Fruit fly (Drosophila melanogaster) whole organism, embryonic: ENCODE results near the gene prt.

ENCODE experiments used
- ATbp ChIP-seq: fragments of 200-800 bp; sonication (Bioruptor generic); optimal IDR thresholded peaks from 2 replicates; lab custom pipeline; 2017; ENCODE audit warnings: missing biosample characterization, mild to moderate bottlenecking, missing genetic modification characterization, missing genetic modification reagents
- Asciz ChIP-seq: fragments of 200-800 bp; sonication (Bioruptor generic); optimal IDR thresholded peaks from 2 replicates; lab custom pipeline; 2017; ENCODE audit warnings: missing biosample characterization, mild to moderate bottlenecking, missing genetic modification characterization, missing genetic modification reagents
- Atf6 ChIP-seq: fragments of 200-800 bp; sonication (Bioruptor generic); IDR thresholded peaks from 2 replicates; pipeline ENCODE4 v1.3.6; 2022; ENCODE audit warnings: missing biosample characterization, missing genetic modification characterization
- Bdp1 ChIP-seq: fragments of 200-800 bp; sonication (Bioruptor generic); optimal IDR thresholded peaks from 3 replicates; lab custom pipeline; 2016; ENCODE audit warnings: missing biosample characterization, missing genetic modification characterization
- CG10462 ChIP-seq: fragments of 200-800 bp; sonication (Bioruptor generic); optimal IDR thresholded peaks from 2 replicates; lab custom pipeline; 2016; ENCODE audit warnings: missing biosample characterization, missing genetic modification characterization
- CG10543 ChIP-seq: fragments of 200-800 bp; sonication (Bioruptor generic); optimal IDR thresholded peaks from 3 replicates; lab custom pipeline; 2017; ENCODE audit warnings: missing biosample characterization, mild to moderate bottlenecking, missing genetic modification characterization, moderate library complexity
- CG11560 ChIP-seq: fragments of 200-800 bp; sonication (Bioruptor generic); IDR thresholded peaks from 3 replicates; pipeline ENCODE4 v1.3.6; 2022; ENCODE audit warnings: missing biosample characterization, missing genetic modification characterization
- CG11696 ChIP-seq: fragments of 200-800 bp; sonication (Bioruptor generic); IDR thresholded peaks from 2 replicates; pipeline ENCODE4 v1.3.6; 2022; ENCODE audit warnings: missing biosample characterization, missing genetic modification characterization
- CG12071 ChIP-seq: fragments of 200-800 bp; sonication (Bioruptor generic); optimal IDR thresholded peaks from 3 replicates; lab custom pipeline; 2018; ENCODE audit warnings: missing biosample characterization, mild to moderate bottlenecking, missing genetic modification characterization
- CG12299 ChIP-seq: fragments of 200-800 bp; sonication (Bioruptor generic); optimal IDR thresholded peaks from 2 replicates; lab custom pipeline; 2018; ENCODE audit warnings: missing biosample characterization, mild to moderate bottlenecking, missing genetic modification characterization
- CG14050 ChIP-seq: fragments of 200-800 bp; sonication (Bioruptor generic); IDR thresholded peaks from 3 replicates; pipeline ENCODE4 v1.3.6; 2022; ENCODE audit warnings: missing biosample characterization, missing genetic modification characterization
- CG18619 ChIP-seq: fragments of 200-800 bp; sonication (Bioruptor generic); optimal IDR thresholded peaks from 3 replicates; lab custom pipeline; 2017; ENCODE audit warnings: missing biosample characterization, mild to moderate bottlenecking, missing genetic modification characterization
- CG18764 ChIP-seq: fragments of 200-800 bp; sonication (Bioruptor generic); optimal IDR thresholded peaks from 3 replicates; lab custom pipeline; 2016; ENCODE audit warnings: missing biosample characterization, missing genetic modification characterization
- CG2120 ChIP-seq: fragments of 200-800 bp; sonication (Bioruptor generic); optimal IDR thresholded peaks from 3 replicates; lab custom pipeline; 2016; ENCODE audit warnings: missing biosample characterization, missing genetic modification characterization
- CG31224 ChIP-seq: fragments of 200-800 bp; sonication (Bioruptor generic); IDR thresholded peaks from 2 replicates; pipeline ENCODE4 v1.3.6; 2022; ENCODE audit warnings: missing biosample characterization, missing genetic modification characterization
- CG6765 ChIP-seq: fragments of 200-800 bp; sonication (Bioruptor generic); optimal IDR thresholded peaks from 3 replicates; lab custom pipeline; 2017; ENCODE audit warnings: missing biosample characterization, mild to moderate bottlenecking, missing genetic modification characterization
- CrebB ChIP-seq: fragments of 200-800 bp; sonication (Bioruptor generic); optimal IDR thresholded peaks from 3 replicates; lab custom pipeline; 2018; ENCODE audit warnings: missing biosample characterization, mild to moderate bottlenecking, missing genetic modification characterization
- Dip2 ChIP-seq: fragments of 200-800 bp; sonication (Bioruptor generic); IDR thresholded peaks from 2 replicates; pipeline ENCODE4 v1.3.6; 2022; ENCODE audit warnings: missing biosample characterization, missing genetic modification characterization
- ERR ChIP-seq: fragments of 200-800 bp; sonication (Bioruptor generic); optimal IDR thresholded peaks from 2 replicates; lab custom pipeline; 2016; ENCODE audit warnings: missing biosample characterization, missing genetic modification characterization
- Fer1 ChIP-seq: fragments of 200-800 bp; sonication (Bioruptor generic); optimal IDR thresholded peaks from 2 replicates; lab custom pipeline; 2017; ENCODE audit warnings: missing biosample characterization, mild to moderate bottlenecking, missing genetic modification characterization
- Fer2 ChIP-seq: fragments of 200-800 bp; sonication (Bioruptor generic); optimal IDR thresholded peaks from 2 replicates; lab custom pipeline; 2018; ENCODE audit warnings: missing biosample characterization, mild to moderate bottlenecking, missing genetic modification characterization, moderate library complexity
- HLHmδ ChIP-seq: fragments of 200-800 bp; sonication (Bioruptor generic); optimal IDR thresholded peaks from 2 replicates; lab custom pipeline; 2018; ENCODE audit warnings: missing biosample characterization, mild to moderate bottlenecking, missing genetic modification characterization, moderate library complexity
- Hand ChIP-seq: fragments of 200-800 bp; sonication (Bioruptor generic); optimal IDR thresholded peaks from 2 replicates; lab custom pipeline; 2017; ENCODE audit warnings: mild to moderate bottlenecking, missing biosample characterization, missing genetic modification reagents, missing genetic modification characterization
- Hey ChIP-seq: fragments of 200-800 bp; sonication (Bioruptor generic); optimal IDR thresholded peaks from 3 replicates; lab custom pipeline; 2018; ENCODE audit warnings: missing biosample characterization, mild to moderate bottlenecking, missing genetic modification characterization
- HmgZ ChIP-seq: fragments of 200-800 bp; sonication (Bioruptor generic); optimal IDR thresholded peaks from 2 replicates; lab custom pipeline; 2018; ENCODE audit warnings: missing biosample characterization, mild to moderate bottlenecking, missing genetic modification characterization
- Hmr ChIP-seq: fragments of 200-800 bp; sonication (Bioruptor generic); optimal IDR thresholded peaks from 3 replicates; lab custom pipeline; 2017; ENCODE audit warnings: mild to moderate bottlenecking, missing biosample characterization, missing genetic modification reagents, missing genetic modification characterization
- Hr3 ChIP-seq: fragments of 200-800 bp; sonication (Bioruptor generic); optimal IDR thresholded peaks from 3 replicates; lab custom pipeline; 2016; ENCODE audit warnings: missing biosample characterization, missing genetic modification characterization
- Hr51 ChIP-seq, 2 experiments: fragments of 200-800 bp; sonication (Bioruptor generic); optimal IDR thresholded peaks; 2 replicates in 1 of 2; 3 replicates in 1 of 2; lab custom pipeline; 2016 to 2018; ENCODE audit warnings: missing biosample characterization in 2 of 2, missing genetic modification characterization in 2 of 2, mild to moderate bottlenecking in 1 of 2, moderate library complexity in 1 of 2
- MTF-1 ChIP-seq: fragments of 200-800 bp; sonication (Bioruptor generic); optimal IDR thresholded peaks from 2 replicates; lab custom pipeline; 2018; ENCODE audit warnings: missing biosample characterization, mild to moderate bottlenecking, missing genetic modification characterization, borderline replicate concordance
- NK7.1 ChIP-seq: fragments of 200-800 bp; sonication (Bioruptor generic); optimal IDR thresholded peaks from 3 replicates; lab custom pipeline; 2016; ENCODE audit warnings: missing biosample characterization, missing genetic modification characterization
- Pdp1 ChIP-seq, 2 experiments: fragments of 200-800 bp; sonication (Bioruptor generic); optimal IDR thresholded peaks; 3 replicates each; lab custom pipeline; 2016; ENCODE audit warnings: missing biosample characterization in 2 of 2, missing genetic modification characterization in 2 of 2, mild to moderate bottlenecking in 1 of 2, moderate library complexity in 1 of 2
- Side ChIP-seq: fragments of 200-800 bp; sonication (Bioruptor generic); optimal IDR thresholded peaks from 2 replicates; lab custom pipeline; 2016; ENCODE audit warnings: missing biosample characterization, missing genetic modification characterization
- Vsx1 ChIP-seq: fragments of 200-800 bp; sonication (Bioruptor generic); optimal IDR thresholded peaks from 2 replicates; lab custom pipeline; 2017; ENCODE audit warnings: missing biosample characterization, mild to moderate bottlenecking, missing genetic modification characterization, missing genetic modification reagents
- YL-1 ChIP-seq: fragments of 200-800 bp; sonication (Bioruptor generic); optimal IDR thresholded peaks from 3 replicates; lab custom pipeline; 2017; ENCODE audit warnings: missing biosample characterization, mild to moderate bottlenecking, missing genetic modification characterization
- ase ChIP-seq: fragments of 200-800 bp; sonication (Bioruptor generic); IDR thresholded peaks from 3 replicates; pipeline ENCODE4 v1.3.6; 2022; ENCODE audit warnings: missing biosample characterization, missing genetic modification characterization
- ash1 ChIP-seq: fragments of 200-800 bp; sonication (Bioruptor generic); optimal IDR thresholded peaks from 2 replicates; lab custom pipeline; 2018; ENCODE audit warnings: missing biosample characterization, mild to moderate bottlenecking, missing genetic modification characterization
- chn ChIP-seq: fragments of 200-800 bp; sonication (Bioruptor generic); optimal IDR thresholded peaks from 2 replicates; lab custom pipeline; 2016; ENCODE audit warnings: missing biosample characterization, missing genetic modification characterization
- ci ChIP-seq: fragments of 200-800 bp; sonication (Bioruptor generic); IDR thresholded peaks from 3 replicates; pipeline ENCODE4 v1.3.6; 2022; ENCODE audit warnings: missing biosample characterization, missing genetic modification characterization
- dmrt11E ChIP-seq: fragments of 200-800 bp; sonication (Bioruptor generic); optimal IDR thresholded peaks from 3 replicates; lab custom pipeline; 2018; ENCODE audit warnings: missing biosample characterization, mild to moderate bottlenecking, missing genetic modification characterization, moderate library complexity
- dpn ChIP-seq, 2 experiments: fragments of 200-800 bp; sonication (Bioruptor generic); optimal IDR thresholded peaks; 3 replicates each; lab custom pipeline; 2016; ENCODE audit warnings: missing biosample characterization in 2 of 2, missing genetic modification characterization in 2 of 2
- fd3F ChIP-seq: fragments of 200-800 bp; sonication (Bioruptor generic); optimal IDR thresholded peaks from 2 replicates; lab custom pipeline; 2018; ENCODE audit warnings: missing biosample characterization, mild to moderate bottlenecking, missing genetic modification characterization, moderate library complexity
- fd64A ChIP-seq: fragments of 200-800 bp; sonication (Bioruptor generic); optimal IDR thresholded peaks from 3 replicates; lab custom pipeline; 2018; ENCODE audit warnings: missing biosample characterization, mild to moderate bottlenecking, missing genetic modification characterization
- gce ChIP-seq: fragments of 200-800 bp; sonication (Bioruptor generic); IDR thresholded peaks from 3 replicates; pipeline ENCODE4 v1.3.6; 2022; ENCODE audit warnings: missing biosample characterization, missing genetic modification characterization
- jigr1 ChIP-seq: fragments of 200-800 bp; sonication (Bioruptor generic); IDR thresholded peaks from 3 replicates; pipeline ENCODE4 v1.3.6; 2022; ENCODE audit warnings: missing biosample characterization, missing genetic modification characterization
- klu ChIP-seq: fragments of 200-800 bp; sonication (Bioruptor generic); IDR thresholded peaks from 2 replicates; pipeline ENCODE4 v1.3.6; 2022; ENCODE audit warnings: missing biosample characterization, missing genetic modification characterization
- lmd ChIP-seq: fragments of 200-800 bp; sonication (Bioruptor generic); IDR thresholded peaks from 2 replicates; pipeline ENCODE4 v1.3.6; 2022; ENCODE audit warnings: missing biosample characterization, missing genetic modification characterization
- mirr ChIP-seq: fragments of 200-800 bp; sonication (Bioruptor generic); optimal IDR thresholded peaks from 3 replicates; lab custom pipeline; 2018; ENCODE audit warnings: missing biosample characterization, mild to moderate bottlenecking, missing genetic modification characterization
- row ChIP-seq: fragments of 200-800 bp; sonication (Bioruptor generic); IDR thresholded peaks from 3 replicates; pipeline ENCODE4 v1.3.6; 2022; ENCODE audit warnings: missing biosample characterization, missing genetic modification characterization
- sug ChIP-seq: fragments of 200-800 bp; optimal IDR thresholded peaks from 2 replicates; lab custom pipeline; 2019; ENCODE audit warnings: missing biosample characterization, mild to moderate bottlenecking, missing genetic modification characterization, moderate library complexity
- twi ChIP-seq: fragments of 200-800 bp; optimal IDR thresholded peaks from 2 replicates; lab custom pipeline; 2019; ENCODE audit warnings: missing biosample characterization, mild to moderate bottlenecking, missing genetic modification characterization, moderate library complexity
- zen ChIP-seq: fragments of 200-800 bp; sonication (Bioruptor generic); optimal IDR thresholded peaks from 3 replicates; lab custom pipeline; 2018; ENCODE audit warnings: missing biosample characterization, mild to moderate bottlenecking, missing genetic modification characterization, moderate library complexity

The prt gene

DNA sequence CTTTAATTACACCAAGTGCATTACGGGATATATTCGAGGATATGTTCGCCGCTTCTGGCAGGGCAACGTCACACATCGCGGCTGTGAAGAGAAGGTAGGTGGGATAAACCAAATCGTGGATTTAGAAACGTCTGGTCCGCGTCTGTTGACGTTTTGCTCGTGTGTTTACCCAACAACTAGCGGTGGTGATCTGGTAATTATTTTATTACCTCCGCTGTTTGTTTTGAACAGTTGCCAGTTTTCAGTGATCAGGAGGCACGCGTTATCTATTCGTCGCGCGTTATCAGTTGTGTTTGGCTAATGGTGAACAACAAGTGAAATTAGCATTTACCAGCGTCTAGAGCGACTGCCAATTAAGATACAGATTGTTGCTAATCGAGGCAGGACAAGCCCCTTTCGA, 30.2 kb upstream of the prt start:
- TF ChIP-seq Fer1 (GFP tag; lab: Kevin White, UChicago) (peak; percentile 82), CG31224 (GFP tag; lab: Robert Waterston, UW) (no peak), NK7.1 (GFP tag; lab: Kevin White, UChicago) (no peak), CG12299 (tag; lab: Kevin White, UChicago) (peak; percentile 15), ase (GFP tag; lab: Robert Waterston, UW) (no peak), Vsx1 (peak; percentile 41), twi (tag; lab: Kevin White, UChicago) (peak; percentile 75), fd64A (GFP tag; lab: Kevin White, UChicago) (peak; percentile 19), CG10543 (GFP tag; lab: Kevin White, UChicago) (peak; percentile 89), Fer2 (tag; lab: Kevin White, UChicago) (peak; percentile 24), dmrt11E (tag; lab: Kevin White, UChicago) (peak; percentile 5), CG12071 (peak; percentile 79), klu (GFP tag; lab: Robert Waterston, UW) (no peak), Asciz (GFP tag; lab: Kevin White, UChicago) (peak; percentile 45), CrebB (tag; lab: Kevin White, UChicago) (peak; percentile 66), CG11560 (tag; lab: Robert Waterston, UW) (no peak), CG2120 (peak; percentile 46), ash1 (GFP tag; lab: Kevin White, UChicago) (peak; percentile 72), CG6765 (GFP tag; lab: Kevin White, UChicago) (peak; percentile 69), Hr51 (GFP tag; optimal IDR thresholded peaks at IDR 0.05; lab: Kevin White, UChicago) (peak in 1 of 2 experiments; percentile 12), HLHmδ (GFP tag; lab: Kevin White, UChicago) (peak; percentile 56), Bdp1 (peak; percentile 16), Hand (GFP tag; lab: Kevin White, UChicago) (peak; percentile 42), HmgZ (peak; percentile 57), CG11696 (GFP tag; lab: Robert Waterston, UW) (no peak), Hey (tag; lab: Kevin White, UChicago) (peak; percentile 57), YL-1 (peak; percentile 23), Atf6 (GFP tag; lab: Robert Waterston, UW) (peak; percentile 70; the same call in 1 of the 2 replicates), Dip2 (GFP tag; lab: Robert Waterston, UW) (no peak), zen (peak; percentile 57), gce (peak; percentile 28; the same call in 1 of the 3 replicates), mirr (GFP tag; lab: Kevin White, UChicago) (peak; percentile 89), Pdp1 (GFP tag; optimal IDR thresholded peaks at IDR 0.05; lab: Kevin White, UChicago) (peak in 1 of 2 experiments; percentile 34), jigr1 (GFP tag; lab: Robert Waterston, UW) (no peak), MTF-1 (GFP tag; lab: Kevin White, UChicago) (peak; percentile 60), lmd (GFP tag; lab: Robert Waterston, UW) (no peak), chn (GFP tag; lab: Kevin White, UChicago) (no peak), CG14050 (no peak), dpn (GFP tag; optimal IDR thresholded peaks at IDR 0.05; lab: Kevin White, UChicago) (peak in 1 of 2 experiments; percentile 26), row (no peak), ERR (GFP tag; lab: Kevin White, UChicago) (peak; percentile 7), CG18619 (GFP tag; lab: Kevin White, UChicago) (peak; percentile 54), Hr3 (GFP tag; lab: Kevin White, UChicago) (no peak), CG10462 (GFP tag; lab: Kevin White, UChicago) (no peak), Hmr (GFP tag; lab: Kevin White, UChicago) (peak; percentile 83), ci (GFP tag; lab: Robert Waterston, UW) (peak; percentile 56; the same call in 1 of the 3 replicates), Side (GFP tag; lab: Kevin White, UChicago) (no peak), CG18764 (GFP tag; lab: Kevin White, UChicago) (no peak), ATbp (GFP tag; lab: Kevin White, UChicago) (peak; percentile 54), sug (peak; percentile 64), fd3F (GFP tag; lab: Kevin White, UChicago) (peak; percentile 13)
